Fruit fly (Drosophila melanogaster) whole organism, adult: Measurements from ENCODE around the gene Pdss2.
A peak's percentile ranks its signal among the peaks of the same experiment; 100 is the strongest.

Experiments
- CG11617 ChIP-seq: fragments of 200-800 bp; sonication (Bioruptor generic); optimal IDR thresholded peaks from 2 replicates; lab custom pipeline; 2017; ENCODE audit warnings: mild to moderate bottlenecking, missing biosample characterization, missing genetic modification reagents, missing genetic modification characterization
- CG12768 ChIP-seq: fragments of 200-800 bp; sonication (Bioruptor generic); optimal IDR thresholded peaks from 2 replicates; lab custom pipeline; 2017; ENCODE audit warnings: missing biosample characterization, missing genetic modification characterization, mild to moderate bottlenecking, moderate library complexity, missing genetic modification reagents
- CG33017 ChIP-seq: fragments of 200-800 bp; sonication (Bioruptor generic); optimal IDR thresholded peaks from 2 replicates; lab custom pipeline; 2018; ENCODE audit warnings: missing biosample characterization, mild to moderate bottlenecking, missing genetic modification characterization, moderate library complexity

Pdss2 gene

DNA sequence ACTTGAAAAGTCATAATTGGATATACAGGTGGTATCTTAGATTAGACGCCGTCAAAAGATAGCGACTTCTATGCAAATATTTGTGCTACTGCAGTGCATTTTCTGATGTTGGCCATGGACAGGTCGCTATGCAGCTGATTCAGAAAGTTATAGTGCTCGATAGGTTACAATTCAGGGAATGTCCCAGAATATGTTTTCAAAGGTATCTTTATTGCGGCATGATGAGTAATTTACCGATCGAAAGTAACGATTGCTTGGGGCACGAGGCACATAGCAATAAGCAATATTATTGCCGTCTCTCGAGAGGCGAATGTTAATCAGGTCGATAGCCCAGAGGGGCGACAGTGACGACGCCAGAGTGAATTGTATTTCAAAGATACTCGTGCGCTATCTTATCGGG, 42.3 kb downstream of the Pdss2 start:
- TF ChIP-seq CG11617 (peak; percentile 22), CG12768 (GFP tag; lab: Kevin White, UChicago) (peak; percentile 20), CG33017 (tag; lab: Kevin White, UChicago) (no peak)
